Fruit fly (Drosophila melanogaster): ENCODE results near the gene spen.
A peak's percentile ranks its signal among the peaks of the same experiment; 100 is the strongest.

The spen gene

dm6 chr2L:136747-137709 is 21.8 kb upstream of the spen start (continued):
- no peak for TF ChIP-seq Vsx1 (GFP tag; optimal IDR thresholded peaks at IDR 0.05)
- no peak for TF ChIP-seq en (GFP tag; optimal IDR thresholded peaks at IDR 0.05)
- TF ChIP-seq Aef1 (GFP tag; IDR thresholded peaks at IDR 0.05): no peak
- 0 out of 3 replicates have a peak, but pooled peaks have one; percentile 58 for TF ChIP-seq so (GFP tag; IDR thresholded peaks at IDR 0.05)
- TF ChIP-seq CG3847 (GFP tag; IDR thresholded peaks at IDR 0.05): peak; percentile 14; the same call in 1 of the 2 replicates
- TF ChIP-seq fru (optimal IDR thresholded peaks at IDR 0.05): no peak
- TF ChIP-seq CG17612 (GFP tag; IDR thresholded peaks at IDR 0.05): no peak

dm6 chr2L:138063-138462 is 20.8 kb upstream of the spen start:
- peak; percentile 45 for TF ChIP-seq CG8290 (GFP tag; optimal IDR thresholded peaks at IDR 0.05)
- TF ChIP-seq CG8290 (tag; optimal IDR thresholded peaks at IDR 0.05): peak in 1 of 2 experiments; percentile 45
- no peak for TF ChIP-seq HLH4C (GFP tag; IDR thresholded peaks at IDR 0.05; ENCODE audit: partially characterized antibody)
- peak; percentile 33; the same call in 1 of the 2 replicates for TF ChIP-seq amos (GFP tag; IDR thresholded peaks at IDR 0.05; ENCODE audit: partially characterized antibody)
- TF ChIP-seq Awh (GFP tag; IDR thresholded peaks at IDR 0.05): no peak
- TF ChIP-seq dimm (GFP tag; IDR thresholded peaks at IDR 0.05): no peak
- TF ChIP-seq CG12744 (GFP tag; optimal IDR thresholded peaks at IDR 0.05): no peak
- TF ChIP-seq Bgb (GFP tag; IDR thresholded peaks at IDR 0.05; ENCODE audit: partially characterized antibody): 0 out of 2 replicates have a peak, but pooled peaks have one; percentile 23
- peak; percentile 47 for TF ChIP-seq HmgZ (tag; optimal IDR thresholded peaks at IDR 0.05)
- TF ChIP-seq vvl (GFP tag; IDR thresholded peaks at IDR 0.05): no peak
- no peak for TF ChIP-seq z (GFP tag; IDR thresholded peaks at IDR 0.05)
- no peak for TF ChIP-seq Mes4 (GFP tag; optimal IDR thresholded peaks at IDR 0.05)
- TF ChIP-seq disco-r (GFP tag; optimal IDR thresholded peaks at IDR 0.05): no peak
- no peak for TF ChIP-seq yki (optimal IDR thresholded peaks at IDR 0.05)
- no peak for TF ChIP-seq CG6689 (GFP tag; IDR thresholded peaks at IDR 0.05)
- no peak for TF ChIP-seq CG1602 (GFP tag; optimal IDR thresholded peaks at IDR 0.05)
- TF ChIP-seq HLH54F (GFP tag; optimal IDR thresholded peaks at IDR 0.05): no peak
- 0 out of 3 replicates have a peak, but pooled peaks have one; percentile 6 for TF ChIP-seq row (GFP tag; IDR thresholded peaks at IDR 0.05)
- TF ChIP-seq CG10274 (GFP tag; optimal IDR thresholded peaks at IDR 0.05): no peak
- no peak for TF ChIP-seq Fer1 (GFP tag; optimal IDR thresholded peaks at IDR 0.05)
- no peak for TF ChIP-seq sr (GFP tag; IDR thresholded peaks at IDR 0.05)
- TF ChIP-seq CG2712 (tag; optimal IDR thresholded peaks at IDR 0.05): peak; percentile 10
- TF ChIP-seq twi (tag; optimal IDR thresholded peaks at IDR 0.05): no peak
- no peak for TF ChIP-seq scrt (GFP tag; optimal IDR thresholded peaks at IDR 0.05)
- no peak for TF ChIP-seq inv (GFP tag; IDR thresholded peaks at IDR 0.05; ENCODE audit: partially characterized antibody)
- no peak for TF ChIP-seq Dll (GFP tag; IDR thresholded peaks at IDR 0.05; ENCODE audit: partially characterized antibody)
- no peak for TF ChIP-seq ase (GFP tag; IDR thresholded peaks at IDR 0.05)
- TF ChIP-seq CG1233 (GFP tag; optimal IDR thresholded peaks at IDR 0.05): no peak
- no peak for TF ChIP-seq CG12299 (tag; optimal IDR thresholded peaks at IDR 0.05)
- TF ChIP-seq Hand (GFP tag; optimal IDR thresholded peaks at IDR 0.05): no peak
- TF ChIP-seq CG13894 (tag; optimal IDR thresholded peaks at IDR 0.05): peak; percentile 43
- TF ChIP-seq Xrp1 (GFP tag; IDR thresholded peaks at IDR 0.05): 0 out of 2 replicates have a peak, but pooled peaks have one; percentile 16
- TF ChIP-seq CG34422 (GFP tag; IDR thresholded peaks at IDR 0.05): no peak
- no peak for TF ChIP-seq her (GFP tag; optimal IDR thresholded peaks at IDR 0.05)
- TF ChIP-seq HHEX (GFP tag; optimal IDR thresholded peaks at IDR 0.05): peak; percentile 28
- TF ChIP-seq crp (GFP tag; optimal IDR thresholded peaks at IDR 0.05): no peak
- TF ChIP-seq Gsc (GFP tag; IDR thresholded peaks at IDR 0.05): no peak
- TF ChIP-seq lab (GFP tag; optimal IDR thresholded peaks at IDR 0.05): peak; percentile 22
- no peak for TF ChIP-seq mam (GFP tag; optimal IDR thresholded peaks at IDR 0.05)
- TF ChIP-seq CG17802 (tag; optimal IDR thresholded peaks at IDR 0.05): no peak
- no peak for TF ChIP-seq CG4404 (GFP tag; IDR thresholded peaks at IDR 0.05)
